Worm (Caenorhabditis elegans) whole organism, L1 larva: ENCODE data around the gene W04H10.1.

ENCODE experiments used
- C04F5.9 ChIP-seq: sonication (generic microtip); optimal IDR thresholded peaks from 2 replicates; lab custom pipeline; 2016; ENCODE audit warnings: missing genetic modification characterization, missing compliant biosample characterization
- C16A3.4 ChIP-seq: fragments of 150-350 bp; optimal IDR thresholded peaks from 2 replicates; lab custom pipeline; 2014; ENCODE audit warnings: missing biosample characterization, missing genetic modification characterization
- C34B4.2 ChIP-seq: sonication (generic microtip); optimal IDR thresholded peaks from 2 replicates; lab custom pipeline; 2017; ENCODE audit warnings: mild to moderate bottlenecking, missing genetic modification characterization, missing compliant biosample characterization
- F16B12.6 ChIP-seq: fragments of 150-350 bp; optimal IDR thresholded peaks from 2 replicates; lab custom pipeline; 2014; ENCODE audit warnings: missing biosample characterization, missing genetic modification characterization
- blmp-1 ChIP-seq: fragments of 150-350 bp; optimal IDR thresholded peaks from 2 replicates; lab custom pipeline; 2014; ENCODE audit warnings: missing biosample characterization, missing genetic modification characterization
- ceh-63 ChIP-seq: fragments of 200-800 bp; sonication (Bioruptor generic); optimal IDR thresholded peaks from 2 replicates; lab custom pipeline; 2018; ENCODE audit warnings: mild to moderate bottlenecking, missing genetic modification characterization, missing compliant biosample characterization
- ceh-82 ChIP-seq, 3 experiments: fragments of 150-350 bp in 1 of 3; sonication (generic microtip) in 2 of 3; optimal IDR thresholded peaks; 2 replicates each; lab custom pipeline; 2014 to 2017; ENCODE audit warnings: missing biosample characterization in 3 of 3, missing genetic modification characterization in 3 of 3
- ceh-90 ChIP-seq: sonication (generic microtip); optimal IDR thresholded peaks from 2 replicates; lab custom pipeline; 2016; ENCODE audit warnings: missing genetic modification characterization, missing compliant biosample characterization
- ces-1 ChIP-seq: fragments of 150-350 bp; optimal IDR thresholded peaks from 2 replicates; lab custom pipeline; 2014; ENCODE audit warnings: missing biosample characterization, missing genetic modification reagents, missing genetic modification characterization
- dpl-1 ChIP-seq, 3 experiments: fragments of 150-350 bp in 2 of 3; sonication (generic microtip) in 1 of 3; optimal IDR thresholded peaks; 2 replicates each; lab custom pipeline; 2014 to 2017; ENCODE audit warnings: missing biosample characterization in 3 of 3, missing genetic modification characterization in 3 of 3, missing genetic modification reagents in 3 of 3
- efl-1 ChIP-seq, 4 experiments: fragments of 150-350 bp; optimal IDR thresholded peaks in 3 of 4; peaks in 1 of 4; 1 replicate in 1 of 4; 2 replicates in 3 of 4; lab custom pipeline; 2014; ENCODE audit warnings: missing biosample characterization in 2 of 4, missing genetic modification characterization in 2 of 4, missing genetic modification reagents in 2 of 4
- egl-13 ChIP-seq: sonication (generic microtip); optimal IDR thresholded peaks from 2 replicates; lab custom pipeline; 2016; ENCODE audit warnings: missing genotype, missing genetic modification reagents, missing genetic modification characterization, missing compliant biosample characterization
- elt-2 ChIP-seq: sonication (generic microtip); optimal IDR thresholded peaks from 2 replicates; lab custom pipeline; 2016; ENCODE audit warnings: missing genetic modification characterization, mild to moderate bottlenecking, inconsistent platforms, missing compliant biosample characterization, missing genetic modification reagents
- elt-3 ChIP-seq, 6 experiments: fragments of 150-350 bp in 1 of 6; sonication (generic microtip); optimal IDR thresholded peaks; 2 replicates each; lab custom pipeline; 2017 to 2018; ENCODE audit warnings: missing biosample characterization in 6 of 6, missing genetic modification characterization in 6 of 6, inconsistent platforms in 1 of 6
- fkh-10 ChIP-seq: sonication (generic microtip); optimal IDR thresholded peaks from 2 replicates; lab custom pipeline; 2017; ENCODE audit warnings: missing biosample characterization, missing genetic modification reagents, missing genetic modification characterization
- fos-1 ChIP-seq: fragments of 150-350 bp; optimal IDR thresholded peaks from 2 replicates; lab custom pipeline; 2014; ENCODE audit warnings: missing biosample characterization, missing genetic modification characterization
- grh-1 ChIP-seq: fragments of 200-800 bp; sonication (Bioruptor generic); IDR thresholded peaks from 2 replicates; pipeline ENCODE4 v1.3.6; 2022; ENCODE audit warnings: missing genetic modification reagents, missing genetic modification characterization, missing compliant biosample characterization
- hlh-17 ChIP-seq: fragments of 200-800 bp; sonication (Bioruptor generic); optimal IDR thresholded peaks from 2 replicates; lab custom pipeline; 2018; ENCODE audit warnings: missing genetic modification characterization, mild to moderate bottlenecking, missing compliant biosample characterization, moderate library complexity, borderline replicate concordance
- hlh-4 ChIP-seq: sonication (generic microtip); optimal IDR thresholded peaks from 2 replicates; lab custom pipeline; 2016; ENCODE audit warnings: mild to moderate bottlenecking, missing genetic modification characterization, missing compliant biosample characterization
- irx-1 ChIP-seq: sonication (generic microtip); optimal IDR thresholded peaks from 2 replicates; lab custom pipeline; 2016; ENCODE audit warnings: missing genetic modification characterization, missing compliant biosample characterization
- isw-1 ChIP-seq: fragments of 200-800 bp; sonication (Bioruptor generic); IDR thresholded peaks from 2 replicates; pipeline ENCODE4 v1.3.6; 2022; ENCODE audit warnings: missing genetic modification characterization, missing compliant biosample characterization
- lin-14 ChIP-seq: fragments of 200-800 bp; sonication (Bioruptor generic); optimal IDR thresholded peaks from 2 replicates; lab custom pipeline; 2018; ENCODE audit warnings: mild to moderate bottlenecking, missing genetic modification characterization, moderate library complexity, missing compliant biosample characterization
- lin-35 ChIP-seq, 2 experiments: fragments of 150-350 bp; optimal IDR thresholded peaks; 2 replicates each; lab custom pipeline; 2014; ENCODE audit warnings: missing biosample characterization in 2 of 2, missing genetic modification characterization in 2 of 2, missing genetic modification reagents in 2 of 2
- lsy-2 ChIP-seq, 2 experiments: fragments of 150-350 bp; optimal IDR thresholded peaks; 2 replicates each; lab custom pipeline; 2014; ENCODE audit warnings: missing biosample characterization in 2 of 2, missing genetic modification characterization in 2 of 2
- mef-2 ChIP-seq: fragments of 150-350 bp; optimal IDR thresholded peaks from 2 replicates; lab custom pipeline; 2014; ENCODE audit warnings: missing biosample characterization, missing genetic modification characterization
- mep-1 ChIP-seq: fragments of 150-350 bp; optimal IDR thresholded peaks from 2 replicates; lab custom pipeline; 2014; ENCODE audit warnings: missing biosample characterization, missing genetic modification characterization
- nhr-20 ChIP-seq: sonication (generic microtip); optimal IDR thresholded peaks from 2 replicates; lab custom pipeline; 2016; ENCODE audit warnings: mild to moderate bottlenecking, missing genetic modification characterization, missing compliant biosample characterization
- nhr-237 ChIP-seq: fragments of 150-350 bp; optimal IDR thresholded peaks from 2 replicates; lab custom pipeline; 2014; ENCODE audit warnings: missing biosample characterization, missing genetic modification characterization
- nhr-28 ChIP-seq: fragments of 150-350 bp; optimal IDR thresholded peaks from 2 replicates; lab custom pipeline; 2014; ENCODE audit warnings: missing biosample characterization, missing genetic modification characterization
- nhr-47 ChIP-seq: sonication (generic microtip); optimal IDR thresholded peaks from 2 replicates; lab custom pipeline; 2016; ENCODE audit warnings: mild to moderate bottlenecking, missing genetic modification characterization, moderate library complexity, missing compliant biosample characterization
- nhr-85 ChIP-seq: sonication (generic microtip); peaks from one replicate; lab custom pipeline; 2016; ENCODE audit warnings: missing genetic modification characterization, inconsistent platforms, missing compliant biosample characterization
- nhr-90 ChIP-seq: sonication (generic microtip); optimal IDR thresholded peaks from 2 replicates; lab custom pipeline; 2016; ENCODE audit warnings: mild to moderate bottlenecking, missing genetic modification characterization, missing compliant biosample characterization; ENCODE audit not compliant: poor library complexity
- pqm-1 ChIP-seq: sonication (generic microtip); optimal IDR thresholded peaks from 3 replicates; lab custom pipeline; 2017; ENCODE audit warnings: missing biosample characterization, missing genetic modification characterization
- skn-1 ChIP-seq: fragments of 150-350 bp; optimal IDR thresholded peaks from 2 replicates; lab custom pipeline; 2014; ENCODE audit warnings: missing biosample characterization, missing genetic modification characterization
- snu-23 ChIP-seq: sonication (generic microtip); optimal IDR thresholded peaks from 2 replicates; lab custom pipeline; 2016; ENCODE audit warnings: missing genetic modification characterization, missing compliant biosample characterization
- sox-4 ChIP-seq: sonication (generic microtip); optimal IDR thresholded peaks from 2 replicates; lab custom pipeline; 2016; ENCODE audit warnings: missing genetic modification characterization, missing compliant biosample characterization
- sup-37 ChIP-seq: fragments of 200-800 bp; sonication (Bioruptor generic); optimal IDR thresholded peaks from 2 replicates; lab custom pipeline; 2018; ENCODE audit warnings: mild to moderate bottlenecking, missing genetic modification characterization, missing compliant biosample characterization
- swsn-7 ChIP-seq: sonication (generic microtip); optimal IDR thresholded peaks from 2 replicates; lab custom pipeline; 2016; ENCODE audit warnings: missing genetic modification characterization, missing compliant biosample characterization
- tbx-2 ChIP-seq: sonication (generic microtip); optimal IDR thresholded peaks from 2 replicates; lab custom pipeline; 2016; ENCODE audit warnings: missing genetic modification characterization, missing compliant biosample characterization
- unc-130 ChIP-seq: fragments of 150-350 bp; optimal IDR thresholded peaks from 2 replicates; lab custom pipeline; 2017; ENCODE audit warnings: missing biosample characterization, missing genetic modification characterization, inconsistent platforms
- unc-30 ChIP-seq: sonication (generic microtip); optimal IDR thresholded peaks from 2 replicates; lab custom pipeline; 2017; ENCODE audit warnings: missing biosample characterization, missing genetic modification characterization
- unc-86 ChIP-seq: sonication (generic microtip); optimal IDR thresholded peaks from 2 replicates; lab custom pipeline; 2016; ENCODE audit warnings: missing genetic modification characterization, missing compliant biosample characterization
- unc-98 ChIP-seq: fragments of 200-800 bp; sonication (Bioruptor generic); IDR thresholded peaks from 2 replicates; pipeline ENCODE4 v1.3.6; 2022; ENCODE audit warnings: missing genetic modification characterization, missing compliant biosample characterization
- xbp-1 ChIP-seq: sonication (generic microtip); optimal IDR thresholded peaks from 2 replicates; lab custom pipeline; 2016; ENCODE audit warnings: missing genetic modification characterization, missing compliant biosample characterization
- zag-1 ChIP-seq: fragments of 150-350 bp; optimal IDR thresholded peaks from 2 replicates; lab custom pipeline; 2014; ENCODE audit warnings: missing biosample characterization, missing genetic modification characterization

The W04H10.1 gene

DNA sequence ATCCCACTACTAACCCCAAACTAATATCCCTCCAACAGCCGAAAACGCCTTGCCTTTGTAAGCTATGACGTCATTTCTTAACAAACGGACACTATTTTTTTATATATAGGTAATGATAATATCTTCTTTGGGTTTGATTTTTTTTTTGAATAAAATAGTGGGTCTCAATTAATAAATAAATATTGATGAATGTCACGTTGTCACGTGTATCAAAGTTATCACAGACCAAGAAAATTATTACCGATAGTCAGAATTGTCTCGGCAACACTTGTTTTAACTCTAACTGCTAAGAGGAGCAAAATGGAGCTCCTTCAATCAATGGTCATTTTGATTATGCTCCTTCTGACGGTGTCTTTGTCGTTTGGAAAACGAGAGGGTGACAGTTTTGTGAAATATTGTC, 25.1 kb downstream of the W04H10.1 start, which contains the start of gene T04B8.1:
Gene T04B8.1, plus strand, starts transcription at position 301 of the 400 bp plus-strand sequence.
- TF ChIP-seq pqm-1 (no peak), C04F5.9 (no peak), hlh-4 (tag; lab: Kevin White, UChicago) (no peak), mep-1 (tag; lab: Kevin White, UChicago) (no peak), irx-1 (tag; lab: Kevin White, UChicago) (no peak), C34B4.2 (tag; lab: Kevin White, UChicago) (no peak), grh-1 (GFP tag; lab: Robert Waterston, UW) (no peak), ceh-82 (tag; optimal IDR thresholded peaks at IDR 0.05; lab: Kevin White, UChicago) (no peak), skn-1 (tag; lab: Kevin White, UChicago) (no peak), nhr-90 (no peak), lin-35 (GFP tag; optimal IDR thresholded peaks at IDR 0.05; lab: Kevin White, UChicago) (no peak)

- TF ChIP-seq ceh-63 (GFP tag; lab: Kevin White, UChicago) (no peak), mef-2 (tag; lab: Kevin White, UChicago) (no peak), zag-1 (tag; lab: Kevin White, UChicago) (no peak), swsn-7 (tag; lab: Kevin White, UChicago) (no peak), nhr-28 (no peak), F16B12.6 (no peak)
Observed at ce11 chrII:639467-639866, 30.6 kb downstream of the W04H10.1 start, which contains the start of gene K07E8.6. K07E8.6 (minus strand) TSS chrII:639567.

- TF ChIP-seq lsy-2 (tag; optimal IDR thresholded peaks at IDR 0.05; lab: Kevin White, UChicago) (no peak), lin-14 (GFP tag; lab: Kevin White, UChicago) (no peak), elt-2 (tag; lab: Kevin White, UChicago) (no peak), ceh-82 (tag; optimal IDR thresholded peaks at IDR 0.05; lab: Kevin White, UChicago) (no peak), C16A3.4 (tag; lab: Kevin White, UChicago) (no peak), unc-98 (GFP tag; lab: Robert Waterston, UW) (no peak), hlh-17 (GFP tag; lab: Kevin White, UChicago) (no peak), snu-23 (no peak), elt-3 (tag; optimal IDR thresholded peaks at IDR 0.05; lab: Kevin White, UChicago) (no peak), nhr-85 (tag; lab: Kevin White, UChicago) (no peak), sox-4 (no peak), xbp-1 (tag; lab: Kevin White, UChicago) (no peak), nhr-90 (no peak), dpl-1 (GFP tag; optimal IDR thresholded peaks at IDR 0.05; lab: Kevin White, UChicago) (no peak)
Observed at ce11 chrII:643733-644132, 34.9 kb downstream of the W04H10.1 start.

DNA sequence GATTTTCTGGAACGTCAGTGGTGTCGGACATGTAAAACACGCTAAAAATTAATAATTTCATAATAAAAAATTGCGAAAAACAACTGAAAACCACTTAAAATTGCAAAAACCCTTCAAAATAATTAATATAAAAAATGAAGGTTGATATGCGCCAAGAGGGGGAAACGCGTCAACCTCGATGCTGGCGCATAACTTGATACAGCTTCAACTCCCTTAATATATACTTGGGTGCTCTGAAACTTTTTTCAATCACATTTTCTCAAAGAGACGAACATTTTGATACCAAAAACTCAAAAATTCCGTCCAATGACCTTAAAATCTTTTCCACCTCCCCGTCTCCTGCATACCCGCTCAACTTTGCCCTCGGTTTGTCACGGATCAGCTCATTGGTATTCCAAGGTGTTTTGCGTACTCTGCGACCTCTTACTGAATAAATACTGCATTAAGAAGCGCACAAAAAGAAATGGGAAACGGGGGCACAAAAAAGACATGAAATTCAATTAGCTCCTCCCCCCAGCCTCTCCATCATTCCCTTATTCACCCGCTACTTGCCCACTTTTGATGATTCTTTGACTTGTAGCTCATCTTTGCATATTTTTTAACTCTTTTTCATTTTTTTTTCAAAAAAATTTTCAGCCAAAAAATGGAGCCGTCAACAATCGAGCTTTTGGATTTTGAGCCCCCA, 41.6 kb downstream of the W04H10.1 start, which contains the start of the genes K07E8.7 and frpr-14:
Gene K07E8.7, minus strand, starts transcription at position 47 of the 685 bp plus-strand sequence.
Gene frpr-14, plus strand, starts transcription at position 635 of the 685 bp plus-strand sequence.
- TF ChIP-seq efl-1 (optimal IDR thresholded peaks at IDR 0.05; lab: Kevin White, UChicago) = peak; percentile 30 to 35
- peak; percentile 50 to 90 for TF ChIP-seq efl-1 (GFP tag; optimal IDR thresholded peaks at IDR 0.05 in 1 of 2; lab: Kevin White, UChicago)
- TF ChIP-seq unc-86 = peak; percentile 6
- TF ChIP-seq ceh-90 (tag; lab: Kevin White, UChicago) = no peak
- peak; percentile 28 for TF ChIP-seq xbp-1 (tag; lab: Kevin White, UChicago)
- TF ChIP-seq sup-37 = no peak
- TF ChIP-seq fkh-10 (GFP tag; lab: Kevin White, UChicago) = peak; percentile 47
- no peak for TF ChIP-seq fos-1 (tag; lab: Kevin White, UChicago)
- peak; percentile 52 to 64 for TF ChIP-seq lin-35 (GFP tag; optimal IDR thresholded peaks at IDR 0.05; lab: Kevin White, UChicago)
- peak; percentile 29 for TF ChIP-seq swsn-7 (tag; lab: Kevin White, UChicago)
- TF ChIP-seq nhr-85 (tag; lab: Kevin White, UChicago) = peak; percentile 71
- TF ChIP-seq skn-1 (tag; lab: Kevin White, UChicago) = peak; percentile 5
- no peak for TF ChIP-seq blmp-1 (tag; lab: Kevin White, UChicago)
- peak; percentile 38 for TF ChIP-seq lin-14 (GFP tag; lab: Kevin White, UChicago)
- no peak for TF ChIP-seq ces-1
- no peak for TF ChIP-seq unc-130 (tag; lab: Kevin White, UChicago)
- TF ChIP-seq mep-1 (tag; lab: Kevin White, UChicago) = peak; percentile 26
- TF ChIP-seq egl-13 = no peak
- TF ChIP-seq isw-1 (GFP tag; lab: Robert Waterston, UW) = peak; percentile 96
- TF ChIP-seq nhr-237 (tag; lab: Kevin White, UChicago) = no peak
- TF ChIP-seq nhr-47 = peak; percentile 56
- TF ChIP-seq grh-1 (GFP tag; lab: Robert Waterston, UW) = peak; percentile 28; the same call in 1 of the 2 replicates
- TF ChIP-seq elt-3 (tag; optimal IDR thresholded peaks at IDR 0.05; lab: Kevin White, UChicago) = peak in 1 of 6 experiments; percentile 5
- TF ChIP-seq dpl-1 (GFP tag; optimal IDR thresholded peaks at IDR 0.05; lab: Kevin White, UChicago) = peak in 2 of 3 experiments; percentile 37 to 47
- peak; percentile 16 for TF ChIP-seq nhr-20 (tag; lab: Kevin White, UChicago)
- TF ChIP-seq unc-30 (tag; lab: Kevin White, UChicago) = no peak
- TF ChIP-seq lsy-2 (tag; optimal IDR thresholded peaks at IDR 0.05; lab: Kevin White, UChicago) = peak; percentile 35 to 64
- peak; percentile 4 for TF ChIP-seq tbx-2 (tag; lab: Kevin White, UChicago)
